Worm (Caenorhabditis elegans): ENCODE measurements around the gene srg-59.

Gene srg-59

ce11 chrV:2750006-2750405 lies 24.9 kb upstream of the srg-59 start, which contains the start of gene srx-24:
TSS of gene srx-24 (minus strand) at chrV:2750106.
- no peak for TF ChIP-seq nhr-20 (tag; optimal IDR thresholded peaks at IDR 0.05)
- no peak for TF ChIP-seq efl-1 (optimal IDR thresholded peaks at IDR 0.05)
- TF ChIP-seq efl-1 (GFP tag; optimal IDR thresholded peaks at IDR 0.05 in 1 of 2), result peak in 1 of 2 experiments; percentile 7

ce11 chrV:2746404-2746803 lies 21.3 kb upstream of the srg-59 start:
- TF ChIP-seq F16B12.6 (tag; optimal IDR thresholded peaks at IDR 0.05), result no peak
- TF ChIP-seq mef-2 (tag; optimal IDR thresholded peaks at IDR 0.05), result no peak
- no peak for TF ChIP-seq unc-130 (tag; optimal IDR thresholded peaks at IDR 0.05)
- no peak for TF ChIP-seq pax-3 (tag; optimal IDR thresholded peaks at IDR 0.05)

- TF ChIP-seq ceh-88 (GFP tag; IDR thresholded peaks at IDR 0.05), result no peak
- no peak for TF ChIP-seq nhr-237 (tag; optimal IDR thresholded peaks at IDR 0.05)
- TF ChIP-seq zag-1 (tag; optimal IDR thresholded peaks at IDR 0.05), result no peak
- no peak for TF ChIP-seq fos-1 (tag; optimal IDR thresholded peaks at IDR 0.05)
- TF ChIP-seq pag-3 (tag; optimal IDR thresholded peaks at IDR 0.05; ENCODE audit: borderline replicate concordance, insufficient read depth), result no peak
- no peak for TF ChIP-seq egl-27 (tag; optimal IDR thresholded peaks at IDR 0.05)
- no peak for TF ChIP-seq nhr-76 (tag; optimal IDR thresholded peaks at IDR 0.05)
- no peak for TF ChIP-seq lin-39 (tag; optimal IDR thresholded peaks at IDR 0.05)
- TF ChIP-seq ceh-63 (GFP tag; optimal IDR thresholded peaks at IDR 0.05), result no peak
- TF ChIP-seq nhr-20 (tag; optimal IDR thresholded peaks at IDR 0.05), result no peak
- no peak for TF ChIP-seq sox-4 (tag; optimal IDR thresholded peaks at IDR 0.05)
- TF ChIP-seq tlp-1 (tag; optimal IDR thresholded peaks at IDR 0.05), result no peak
- no peak for TF ChIP-seq nhr-11 (tag; optimal IDR thresholded peaks at IDR 0.05)
- TF ChIP-seq rnt-1 (tag; optimal IDR thresholded peaks at IDR 0.05), result no peak
- TF ChIP-seq lin-14 (GFP tag; optimal IDR thresholded peaks at IDR 0.05), result no peak
- TF ChIP-seq lin-13 (GFP tag; optimal IDR thresholded peaks at IDR 0.05), result no peak
Measured at ce11 chrV:2742298-2742697, 17.2 kb upstream of the srg-59 start, which contains the start of gene srg-62. TSS of gene srg-62 (minus strand) at chrV:2742398.

ce11 chrV:2740228-2740627 lies 15.1 kb upstream of the srg-59 start, which contains the start of gene srg-61:
TSS of gene srg-61 (minus strand) at chrV:2740328.
- TF ChIP-seq rnt-1 (tag; optimal IDR thresholded peaks at IDR 0.05) (no peak), nhr-71 (tag; optimal IDR thresholded peaks at IDR 0.05) (no peak), fkh-4 (tag; optimal IDR thresholded peaks at IDR 0.05; ENCODE audit: borderline replicate concordance) (no peak), lin-15B (tag; optimal IDR thresholded peaks at IDR 0.05) (no peak), egl-13 (tag; optimal IDR thresholded peaks at IDR 0.05) (no peak), ceh-82 (tag; optimal IDR thresholded peaks at IDR 0.05) (no peak), ets-5 (GFP tag; IDR thresholded peaks at IDR 0.05) (no peak), nhr-28 (tag; optimal IDR thresholded peaks at IDR 0.05) (no peak), ceh-88 (GFP tag; IDR thresholded peaks at IDR 0.05) (no peak)

ce11 chrV:2739607-2740006 lies 14.5 kb upstream of the srg-59 start:
- peak; percentile 63 for TF ChIP-seq snpc-4 (tag; optimal IDR thresholded peaks at IDR 0.05)
- TF ChIP-seq fos-1 (tag; optimal IDR thresholded peaks at IDR 0.05), result no peak
- no peak for TF ChIP-seq nhr-28 (tag; optimal IDR thresholded peaks at IDR 0.05)

ce11 chrV:2738174-2738573 lies 13.0 kb upstream of the srg-59 start, which contains the start of gene srg-56:
TSS of gene srg-56 (minus strand) at chrV:2738274.
- TF ChIP-seq nhr-237 (tag; optimal IDR thresholded peaks at IDR 0.05), result no peak
- peak; percentile 18 for TF ChIP-seq fkh-8 (tag; optimal IDR thresholded peaks at IDR 0.05)

- TF ChIP-seq pag-3 (tag; optimal IDR thresholded peaks at IDR 0.05; ENCODE audit: borderline replicate concordance, insufficient read depth) (no peak), zip-4 (GFP tag; optimal IDR thresholded peaks at IDR 0.05) (no peak), aly-2 (tag; optimal IDR thresholded peaks at IDR 0.05) (no peak), pqm-1 (tag; optimal IDR thresholded peaks at IDR 0.05) (no peak), nhr-28 (tag; optimal IDR thresholded peaks at IDR 0.05) (no peak), jun-1 (tag; optimal IDR thresholded peaks at IDR 0.05) (no peak), fkh-8 (tag; optimal IDR thresholded peaks at IDR 0.05) (no peak), ces-1 (GFP tag; optimal IDR thresholded peaks at IDR 0.05) (no peak), ceh-82 (tag; optimal IDR thresholded peaks at IDR 0.05) (no peak), ceh-90 (tag; optimal IDR thresholded peaks at IDR 0.05) (no peak), lsy-2 (tag; optimal IDR thresholded peaks at IDR 0.05) (no peak), sox-4 (tag; optimal IDR thresholded peaks at IDR 0.05) (no peak), nhr-20 (tag; optimal IDR thresholded peaks at IDR 0.05) (no peak), unc-98 (GFP tag; IDR thresholded peaks at IDR 0.05) (no peak), nhr-90 (tag; optimal IDR thresholded peaks at IDR 0.05; ENCODE audit: poor library complexity) (no peak), mab-9 (GFP tag; IDR thresholded peaks at IDR 0.05) (no peak)
Measured at ce11 chrV:2734360-2734759, 9.2 kb upstream of the srg-59 start, which contains the start of gene srg-57. TSS of gene srg-57 (minus strand) at chrV:2734460.

All from whole organism, L1 larva.